Fruit fly (Drosophila melanogaster): Measurements from ENCODE around the gene CG4751.

CG4751 gene

dm6 chr2L:11130151-11131008 lies at the start of gene CG4751, which contains the start of gene RfC38:
Gene CG4751 (plus strand): TSS chr2L:11130737.
Gene RfC38 (minus strand): TSS chr2L:11130645.
- TF ChIP-seq cyc (GFP tag; optimal IDR thresholded peaks at IDR 0.05), result no peak
- TF ChIP-seq CG9139 (GFP tag; optimal IDR thresholded peaks at IDR 0.05), result no peak
- TF ChIP-seq CG11762 (GFP tag; optimal IDR thresholded peaks at IDR 0.05; ENCODE audit: insufficient read depth), result no peak
- no peak for TF ChIP-seq Eip93F (GFP tag; optimal IDR thresholded peaks at IDR 0.05)
- no peak for TF ChIP-seq CG8319 (GFP tag; optimal IDR thresholded peaks at IDR 0.05)
- no peak for TF ChIP-seq net (GFP tag; optimal IDR thresholded peaks at IDR 0.05)
- no peak for TF ChIP-seq fkh (GFP tag; optimal IDR thresholded peaks at IDR 0.05)
- TF ChIP-seq eg (GFP tag; IDR thresholded peaks at IDR 0.05), result 0 out of 3 replicates have a peak, but pooled peaks have one; percentile 43
- peak; percentile 3 for TF ChIP-seq CG31627 (GFP tag; optimal IDR thresholded peaks at IDR 0.05)
- no peak for TF ChIP-seq salr (GFP tag; optimal IDR thresholded peaks at IDR 0.05)
- TF ChIP-seq CG15336 (GFP tag; IDR thresholded peaks at IDR 0.05), result no peak
- TF ChIP-seq dsx (GFP tag; optimal IDR thresholded peaks at IDR 0.05; ENCODE audit: poor library complexity, severe bottlenecking), result no peak
- TF ChIP-seq Gug (GFP tag; IDR thresholded peaks at IDR 0.05), result no peak
- no peak for TF ChIP-seq Sox102F (GFP tag; optimal IDR thresholded peaks at IDR 0.05)
- TF ChIP-seq CG10631 (GFP tag; optimal IDR thresholded peaks at IDR 0.05), result no peak
- TF ChIP-seq pdm3 (GFP tag; optimal IDR thresholded peaks at IDR 0.05), result no peak
- TF ChIP-seq Lpt (GFP tag; optimal IDR thresholded peaks at IDR 0.05), result no peak
- no peak for TF ChIP-seq CG6808 (GFP tag; optimal IDR thresholded peaks at IDR 0.05)
- TF ChIP-seq CG10669 (GFP tag; optimal IDR thresholded peaks at IDR 0.05), result no peak
- TF ChIP-seq CG8119 (GFP tag; IDR thresholded peaks at IDR 0.05), result no peak
- TF ChIP-seq CG6163 (GFP tag; IDR thresholded peaks at IDR 0.05), result 0 out of 3 replicates have a peak, but pooled peaks have one; percentile 33
- no peak for TF ChIP-seq acj6 (GFP tag; optimal IDR thresholded peaks at IDR 0.05)
- peak; percentile 1 for TF ChIP-seq esn (GFP tag; optimal IDR thresholded peaks at IDR 0.05)
- no peak for TF ChIP-seq Ets21C (GFP tag; optimal IDR thresholded peaks at IDR 0.05)
- TF ChIP-seq Hr38 (GFP tag; optimal IDR thresholded peaks at IDR 0.05), result no peak
- TF ChIP-seq OdsH (GFP tag; optimal IDR thresholded peaks at IDR 0.05), result no peak

DNA sequence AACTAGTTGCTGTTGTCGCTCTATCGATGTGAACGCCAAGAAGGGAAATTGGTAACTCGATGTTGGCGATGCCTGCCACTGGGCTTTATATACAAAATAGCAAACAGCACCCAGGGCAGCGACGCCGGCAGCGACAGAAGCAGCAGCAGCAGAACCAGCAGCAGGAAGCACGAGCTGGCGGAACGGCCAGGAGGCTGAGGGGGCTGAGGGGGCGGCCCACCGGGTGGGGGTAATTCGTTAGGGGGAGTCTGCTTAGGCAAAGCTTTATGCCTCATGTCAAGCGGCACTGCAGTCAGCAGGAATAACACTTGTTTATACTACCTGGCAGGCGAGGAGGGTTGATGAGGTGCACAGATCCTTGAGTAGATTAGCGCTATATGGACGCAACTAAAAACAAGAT lies 49.2 kb upstream of the CG4751 start, which contains the start of gene AstC:
TSS of gene AstC (minus strand) at position 63 of the 400 bp plus-strand sequence.
- TF ChIP-seq esn (GFP tag; optimal IDR thresholded peaks at IDR 0.05), result no peak
- no peak for TF ChIP-seq CG11902 (GFP tag; optimal IDR thresholded peaks at IDR 0.05)
- no peak for TF ChIP-seq CG1621 (tag; optimal IDR thresholded peaks at IDR 0.05)
- TF ChIP-seq Gug (GFP tag; IDR thresholded peaks at IDR 0.05), result no peak
- TF ChIP-seq CG10631 (GFP tag; optimal IDR thresholded peaks at IDR 0.05), result no peak
- TF ChIP-seq CG6792 (GFP tag; optimal IDR thresholded peaks at IDR 0.05), result no peak
- no peak for TF ChIP-seq CG32006 (GFP tag; optimal IDR thresholded peaks at IDR 0.05)
- TF ChIP-seq CG6163 (GFP tag; IDR thresholded peaks at IDR 0.05), result no peak
- no peak for TF ChIP-seq Smox (GFP tag; optimal IDR thresholded peaks at IDR 0.05)
- TF ChIP-seq dac (GFP tag; optimal IDR thresholded peaks at IDR 0.05), result no peak
- TF ChIP-seq Blimp-1 (GFP tag; optimal IDR thresholded peaks at IDR 0.05), result no peak
- no peak for TF ChIP-seq spab (GFP tag; optimal IDR thresholded peaks at IDR 0.05)
- TF ChIP-seq dsx (GFP tag; optimal IDR thresholded peaks at IDR 0.05; ENCODE audit: poor library complexity, severe bottlenecking), result no peak
- TF ChIP-seq ss (GFP tag; optimal IDR thresholded peaks at IDR 0.05), result no peak

DNA sequence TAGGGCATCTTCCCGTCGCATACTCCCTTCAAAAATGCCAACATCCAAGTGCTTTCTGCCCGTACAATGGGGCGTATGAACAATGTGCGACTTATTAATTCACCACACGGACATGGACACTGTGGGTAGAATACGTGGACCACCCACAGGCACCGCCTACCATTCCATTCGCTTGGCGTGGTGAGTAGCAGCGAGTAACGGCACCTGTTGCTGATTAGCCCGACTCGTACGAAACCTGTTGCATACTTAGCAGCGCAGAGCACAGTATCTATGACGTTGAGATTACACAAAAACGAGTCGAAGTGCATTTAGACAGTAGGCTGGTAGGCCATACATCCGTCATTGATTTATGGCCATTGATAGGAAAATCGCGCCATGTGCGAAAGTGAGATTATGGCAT lies 48.5 kb upstream of the CG4751 start:
- no peak for TF ChIP-seq CG3919 (GFP tag; optimal IDR thresholded peaks at IDR 0.05)
- TF ChIP-seq salr (GFP tag; optimal IDR thresholded peaks at IDR 0.05), result no peak
- TF ChIP-seq achi (GFP tag; optimal IDR thresholded peaks at IDR 0.05), result no peak
